Fruit fly (Drosophila melanogaster): Measurements from ENCODE around the gene vkg.

DNA sequence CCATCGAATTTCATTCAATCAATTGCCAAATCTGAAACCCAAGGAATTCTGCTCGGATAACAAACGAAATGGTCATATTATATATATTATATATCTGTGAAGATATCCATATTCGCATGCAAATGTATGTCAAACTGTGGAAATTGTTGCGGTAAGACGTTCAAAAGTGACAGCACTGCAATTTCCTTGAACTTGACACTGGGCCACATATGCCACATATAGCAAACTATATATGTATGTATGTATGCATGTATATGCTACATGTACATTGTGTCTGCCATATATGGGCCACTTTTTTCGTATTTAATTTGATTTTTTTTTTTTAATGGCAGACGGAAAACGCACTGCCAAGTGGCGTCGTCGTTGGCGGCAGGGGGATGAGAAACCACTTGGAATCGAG, 7.5 kb downstream of the vkg start:
- no peak for TF ChIP-seq Mnt (GFP tag; optimal IDR thresholded peaks at IDR 0.05)
- no peak for TF ChIP-seq CG5204 (GFP tag; optimal IDR thresholded peaks at IDR 0.05)
- TF ChIP-seq CG33017 (tag; optimal IDR thresholded peaks at IDR 0.05) = no peak

Data from whole organism, adult.